Fruit fly (Drosophila melanogaster) whole organism, embryonic: ENCODE results near the gene CG2256.

Source experiments
- Antp ChIP-seq: fragments of 200-800 bp; sonication (Bioruptor generic); optimal IDR thresholded peaks from 3 replicates; lab custom pipeline; 2016; ENCODE audit warnings: missing biosample characterization, missing genetic modification characterization
- Atf-2 ChIP-seq: fragments of 200-800 bp; sonication (Bioruptor generic); optimal IDR thresholded peaks from 2 replicates; lab custom pipeline; 2016; ENCODE audit warnings: missing biosample characterization, missing genetic modification characterization
- BtbVII ChIP-seq: fragments of 200-800 bp; sonication (Bioruptor generic); optimal IDR thresholded peaks from 3 replicates; lab custom pipeline; 2017; ENCODE audit warnings: missing biosample characterization, mild to moderate bottlenecking, missing genetic modification characterization
- CG10267 ChIP-seq: fragments of 200-800 bp; sonication (Bioruptor generic); optimal IDR thresholded peaks from 2 replicates; lab custom pipeline; 2018; ENCODE audit warnings: missing biosample characterization, mild to moderate bottlenecking, missing genetic modification characterization, moderate library complexity
- CG11723 ChIP-seq: fragments of 200-800 bp; sonication (Bioruptor generic); optimal IDR thresholded peaks from 2 replicates; lab custom pipeline; 2017; ENCODE audit warnings: missing biosample characterization, mild to moderate bottlenecking, missing genetic modification characterization
- CG15514 ChIP-seq: fragments of 200-800 bp; sonication (Bioruptor generic); optimal IDR thresholded peaks from 3 replicates; lab custom pipeline; 2017; ENCODE audit warnings: missing biosample characterization, missing genetic modification characterization, mild to moderate bottlenecking, moderate library complexity, missing genetic modification reagents
- CG16779 ChIP-seq: fragments of 200-800 bp; sonication (Bioruptor generic); IDR thresholded peaks from 2 replicates; pipeline ENCODE4 v1.3.6; 2022; ENCODE audit warnings: missing biosample characterization, missing genetic modification characterization
- CG16815 ChIP-seq: fragments of 200-800 bp; sonication (Bioruptor generic); optimal IDR thresholded peaks from 3 replicates; lab custom pipeline; 2017; ENCODE audit warnings: missing biosample characterization, mild to moderate bottlenecking, missing genetic modification characterization
- CG17359 ChIP-seq: fragments of 200-800 bp; sonication (Bioruptor generic); optimal IDR thresholded peaks from 3 replicates; lab custom pipeline; 2018; ENCODE audit warnings: missing biosample characterization, mild to moderate bottlenecking, missing genetic modification characterization, moderate library complexity
- CG17829 ChIP-seq: fragments of 200-800 bp; optimal IDR thresholded peaks from 2 replicates; lab custom pipeline; 2019; ENCODE audit warnings: missing biosample characterization, mild to moderate bottlenecking, missing genetic modification characterization, moderate library complexity
- CG1832 ChIP-seq: fragments of 200-800 bp; sonication (Bioruptor generic); optimal IDR thresholded peaks from 2 replicates; lab custom pipeline; 2017; ENCODE audit warnings: missing biosample characterization, mild to moderate bottlenecking, missing genetic modification characterization, inconsistent platforms
- CG30403 ChIP-seq: fragments of 200-800 bp; sonication (Bioruptor generic); optimal IDR thresholded peaks from 3 replicates; lab custom pipeline; 2016; ENCODE audit warnings: missing biosample characterization, missing genetic modification characterization
- CG32532 ChIP-seq: fragments of 200-800 bp; sonication (Bioruptor generic); IDR thresholded peaks from 2 replicates; pipeline ENCODE4 v1.3.6; 2022; ENCODE audit warnings: missing biosample characterization, missing genetic modification characterization
- CG34224 ChIP-seq: fragments of 200-800 bp; sonication (Bioruptor generic); IDR thresholded peaks from 3 replicates; pipeline ENCODE4 v1.3.6; 2022; ENCODE audit warnings: missing biosample characterization, missing genetic modification characterization; ENCODE audit not compliant: partially characterized antibody
- CG3847 ChIP-seq: fragments of 200-800 bp; sonication (Bioruptor generic); IDR thresholded peaks from 2 replicates; pipeline ENCODE4 v1.3.6; 2022; ENCODE audit warnings: missing biosample characterization, missing genetic modification characterization
- CG4328 ChIP-seq: fragments of 200-800 bp; sonication (Bioruptor generic); optimal IDR thresholded peaks from 3 replicates; lab custom pipeline; 2017; ENCODE audit warnings: missing biosample characterization, missing genetic modification reagents, missing genetic modification characterization
- CG4360 ChIP-seq: fragments of 200-800 bp; sonication (Bioruptor generic); IDR thresholded peaks from 2 replicates; pipeline ENCODE4 v1.3.6; 2022; ENCODE audit warnings: missing biosample characterization, missing genetic modification characterization
- CG6765 ChIP-seq: fragments of 200-800 bp; sonication (Bioruptor generic); optimal IDR thresholded peaks from 3 replicates; lab custom pipeline; 2017; ENCODE audit warnings: missing biosample characterization, mild to moderate bottlenecking, missing genetic modification characterization
- CG7271 ChIP-seq: fragments of 200-800 bp; sonication (Bioruptor generic); optimal IDR thresholded peaks from 2 replicates; lab custom pipeline; 2018; ENCODE audit warnings: missing biosample characterization, mild to moderate bottlenecking, missing genetic modification characterization, moderate library complexity
- CG8944 ChIP-seq: fragments of 200-800 bp; sonication (Bioruptor generic); optimal IDR thresholded peaks from 3 replicates; lab custom pipeline; 2016; ENCODE audit warnings: missing biosample characterization, missing genetic modification characterization
- D19A ChIP-seq: fragments of 200-800 bp; optimal IDR thresholded peaks from 3 replicates; lab custom pipeline; 2019; ENCODE audit warnings: missing biosample characterization, mild to moderate bottlenecking, missing genetic modification characterization, moderate library complexity
- Dp ChIP-seq: fragments of 200-800 bp; sonication (Bioruptor generic); optimal IDR thresholded peaks from 2 replicates; lab custom pipeline; 2018; ENCODE audit warnings: missing biosample characterization, mild to moderate bottlenecking, missing genetic modification characterization, moderate library complexity
- Dref ChIP-seq: fragments of 200-800 bp; sonication (Bioruptor generic); IDR thresholded peaks from 2 replicates; pipeline ENCODE4 v1.3.6; 2022; ENCODE audit warnings: missing biosample characterization, missing genetic modification characterization
- Eip74EF ChIP-seq, 2 experiments: fragments of 200-800 bp in 1 of 2; fragments of >200 bp in 1 of 2; sonication (Bioruptor generic) in 1 of 2; optimal IDR thresholded peaks; 2 replicates each; lab custom pipeline; 2017 to 2019; ENCODE audit warnings: missing biosample characterization in 2 of 2, missing genetic modification characterization in 2 of 2, mild to moderate bottlenecking in 1 of 2, moderate library complexity in 1 of 2
- Hmr ChIP-seq: fragments of 200-800 bp; sonication (Bioruptor generic); optimal IDR thresholded peaks from 3 replicates; lab custom pipeline; 2017; ENCODE audit warnings: mild to moderate bottlenecking, missing biosample characterization, missing genetic modification reagents, missing genetic modification characterization
- MESR4 ChIP-seq: fragments of 200-800 bp; sonication (Bioruptor generic); optimal IDR thresholded peaks from 2 replicates; lab custom pipeline; 2018; ENCODE audit warnings: missing biosample characterization, mild to moderate bottlenecking, missing genetic modification characterization, moderate library complexity
- YL-1 ChIP-seq: fragments of 200-800 bp; sonication (Bioruptor generic); optimal IDR thresholded peaks from 3 replicates; lab custom pipeline; 2017; ENCODE audit warnings: missing biosample characterization, mild to moderate bottlenecking, missing genetic modification characterization
- crp ChIP-seq, 2 experiments: fragments of 200-800 bp; sonication (Bioruptor generic); optimal IDR thresholded peaks; 2 replicates in 1 of 2; 3 replicates in 1 of 2; lab custom pipeline; 2017; ENCODE audit warnings: missing biosample characterization in 2 of 2, missing genetic modification characterization in 2 of 2, mild to moderate bottlenecking in 1 of 2, moderate library complexity in 1 of 2
- da ChIP-seq: fragments of 200-800 bp; sonication (Bioruptor generic); optimal IDR thresholded peaks from 2 replicates; lab custom pipeline; 2016; ENCODE audit warnings: missing biosample characterization, missing genetic modification characterization
- dmrt11E ChIP-seq: fragments of 200-800 bp; sonication (Bioruptor generic); optimal IDR thresholded peaks from 3 replicates; lab custom pipeline; 2018; ENCODE audit warnings: missing biosample characterization, mild to moderate bottlenecking, missing genetic modification characterization, moderate library complexity
- dpn ChIP-seq, 2 experiments: fragments of 200-800 bp; sonication (Bioruptor generic); optimal IDR thresholded peaks; 3 replicates each; lab custom pipeline; 2016; ENCODE audit warnings: missing biosample characterization in 2 of 2, missing genetic modification characterization in 2 of 2
- emc ChIP-seq: fragments of 200-800 bp; sonication (Bioruptor generic); optimal IDR thresholded peaks from 2 replicates; lab custom pipeline; 2016; ENCODE audit warnings: missing biosample characterization, missing genetic modification characterization
- ems ChIP-seq: fragments of 200-800 bp; sonication (Bioruptor generic); optimal IDR thresholded peaks from 3 replicates; lab custom pipeline; 2016; ENCODE audit warnings: missing biosample characterization, missing genetic modification characterization
- fd3F ChIP-seq: fragments of 200-800 bp; sonication (Bioruptor generic); optimal IDR thresholded peaks from 2 replicates; lab custom pipeline; 2018; ENCODE audit warnings: missing biosample characterization, mild to moderate bottlenecking, missing genetic modification characterization, moderate library complexity
- fru ChIP-seq: fragments of >200 bp; optimal IDR thresholded peaks from 2 replicates; lab custom pipeline; 2017
- ham ChIP-seq: fragments of 200-800 bp; sonication (Bioruptor generic); IDR thresholded peaks from 2 replicates; pipeline ENCODE4 v1.3.6; 2022; ENCODE audit warnings: missing biosample characterization, missing genetic modification characterization
- her ChIP-seq: fragments of 200-800 bp; sonication (Bioruptor generic); optimal IDR thresholded peaks from 2 replicates; lab custom pipeline; 2016; ENCODE audit warnings: missing biosample characterization, missing genetic modification characterization
- klu ChIP-seq: fragments of 200-800 bp; sonication (Bioruptor generic); IDR thresholded peaks from 2 replicates; pipeline ENCODE4 v1.3.6; 2022; ENCODE audit warnings: missing biosample characterization, missing genetic modification characterization
- pho ChIP-seq: fragments of 200-800 bp; sonication (Bioruptor generic); optimal IDR thresholded peaks from 2 replicates; lab custom pipeline; 2016; ENCODE audit warnings: missing biosample characterization, missing genetic modification characterization
- prd ChIP-seq, 3 experiments: fragments of >200 bp in 2 of 3; fragments of 200-800 bp in 1 of 3; sonication (Bioruptor generic) in 1 of 3; optimal IDR thresholded peaks in 2 of 3; IDR thresholded peaks in 1 of 3; 2 replicates in 2 of 3; 3 replicates in 1 of 3; pipeline versions ENCODE4 v1.3.6 to Lab custom; 2017 to 2022; ENCODE audit warnings: missing biosample characterization in 1 of 3, missing genetic modification characterization in 1 of 3
- sim ChIP-seq: fragments of 200-800 bp; sonication (Bioruptor generic); IDR thresholded peaks from 2 replicates; pipeline ENCODE4 v1.3.6; 2022; ENCODE audit warnings: missing biosample characterization, missing genetic modification characterization
- slbo ChIP-seq: fragments of 200-800 bp; sonication (Bioruptor generic); IDR thresholded peaks from 2 replicates; pipeline ENCODE4 v1.3.6; 2022; ENCODE audit warnings: missing biosample characterization, missing genetic modification characterization
- so ChIP-seq: fragments of 200-800 bp; sonication (Bioruptor generic); IDR thresholded peaks from 3 replicates; pipeline ENCODE4 v1.3.6; 2022; ENCODE audit warnings: missing biosample characterization, missing genetic modification characterization
- sqz ChIP-seq: fragments of 200-800 bp; sonication (Bioruptor generic); optimal IDR thresholded peaks from 3 replicates; lab custom pipeline; 2018; ENCODE audit warnings: missing biosample characterization, mild to moderate bottlenecking, missing genetic modification characterization
- trem ChIP-seq: fragments of 200-800 bp; optimal IDR thresholded peaks from 3 replicates; lab custom pipeline; 2019; ENCODE audit warnings: missing biosample characterization, mild to moderate bottlenecking, missing genetic modification characterization, moderate library complexity
- tx ChIP-seq: fragments of 200-800 bp; sonication (Bioruptor generic); optimal IDR thresholded peaks from 2 replicates; lab custom pipeline; 2016; ENCODE audit warnings: missing biosample characterization, missing genetic modification characterization
- vvl ChIP-seq: fragments of 200-800 bp; sonication (Bioruptor generic); IDR thresholded peaks from 2 replicates; pipeline ENCODE4 v1.3.6; 2022; ENCODE audit warnings: missing biosample characterization, missing genetic modification characterization

Gene CG2256

dm6 chrX:8100026-8100825 lies 13.2 kb upstream of the CG2256 start (continued):
- TF ChIP-seq her (GFP tag; lab: Kevin White, UChicago) = peak; percentile 26
- TF ChIP-seq Eip74EF (GFP tag; optimal IDR thresholded peaks at IDR 0.05; lab: Kevin White, UChicago) = peak in 1 of 2 experiments; percentile 79
- peak; percentile 81 for TF ChIP-seq CG30403 (GFP tag; lab: Kevin White, UChicago)
- peak; percentile 90 for TF ChIP-seq CG17359 (tag; lab: Kevin White, UChicago)
- peak; percentile 70 for TF ChIP-seq CG6765 (GFP tag; lab: Kevin White, UChicago)
- peak; percentile 8 for TF ChIP-seq tx (GFP tag; lab: Kevin White, UChicago)
- TF ChIP-seq CG17829 (tag; lab: Kevin White, UChicago) = peak; percentile 66
- TF ChIP-seq ham (GFP tag; lab: Robert Waterston, UW) = 0 out of 2 replicates have a peak, but pooled peaks have one; percentile 41
- peak; percentile 58 for TF ChIP-seq ems (GFP tag; lab: Kevin White, UChicago)
- TF ChIP-seq CG4328 = peak; percentile 40
- peak; percentile 57 to 75 for TF ChIP-seq dpn (GFP tag; optimal IDR thresholded peaks at IDR 0.05; lab: Kevin White, UChicago)
- peak; percentile 88 for TF ChIP-seq so (GFP tag; lab: Robert Waterston, UW)

- TF ChIP-seq CG32532 (no peak), klu (GFP tag; lab: Robert Waterston, UW) (no peak), CG4360 (no peak), Atf-2 (GFP tag; lab: Kevin White, UChicago) (no peak), CG8944 (GFP tag; lab: Kevin White, UChicago) (no peak), trem (peak; percentile 63), Dp (GFP tag; lab: Kevin White, UChicago) (peak; percentile 77), CG15514 (GFP tag; lab: Kevin White, UChicago) (peak; percentile 91), fru (lab: Kevin White, UChicago) (no peak), CG16779 (GFP tag; lab: Robert Waterston, UW) (no peak), CG11723 (no peak), MESR4 (GFP tag; lab: Kevin White, UChicago) (peak; percentile 63), CG3847 (GFP tag; lab: Robert Waterston, UW) (peak; percentile 37; the same call in 1 of the 2 replicates), Dref (GFP tag; lab: Robert Waterston, UW) (peak; percentile 46; the same call in 1 of the 2 replicates), BtbVII (GFP tag; lab: Kevin White, UChicago) (peak; percentile 6), sqz (peak; percentile 31), D19A (tag; lab: Kevin White, UChicago) (no peak), CG34224 (GFP tag; lab: Robert Waterston, UW) (no peak), crp (GFP tag; optimal IDR thresholded peaks at IDR 0.05; lab: Kevin White, UChicago) (peak in 1 of 2 experiments; percentile 15), dmrt11E (no peak), slbo (no peak), emc (GFP tag; lab: Kevin White, UChicago) (no peak), pho (GFP tag; lab: Kevin White, UChicago) (no peak), sim (GFP tag; lab: Robert Waterston, UW) (no peak), Hmr (peak; percentile 19), CG7271 (tag; lab: Kevin White, UChicago) (no peak), Antp (no peak), prd (optimal IDR thresholded peaks at IDR 0.05; lab: Kevin White, UChicago) (no peak), prd (GFP tag; IDR thresholded peaks at IDR 0.05; lab: Robert Waterston, UW) (no peak), vvl (GFP tag; lab: Robert Waterston, UW) (peak; percentile 77), fd3F (GFP tag; lab: Kevin White, UChicago) (no peak), YL-1 (GFP tag; lab: Kevin White, UChicago) (no peak), CG1832 (GFP tag; lab: Kevin White, UChicago) (no peak), CG10267 (tag; lab: Kevin White, UChicago) (peak; percentile 29), da (GFP tag; lab: Kevin White, UChicago) (no peak), CG16815 (GFP tag; lab: Kevin White, UChicago) (no peak)
Observed at dm6 chrX:8093722-8094177, 6.7 kb upstream of the CG2256 start, which contains the start of gene UbcE2H. Gene UbcE2H (minus strand): TSS chrX:8094064.
